Worm (Caenorhabditis elegans) whole organism, young adult: Measurements from ENCODE around the gene R105.5.

Experiments
- F57C9.4 ChIP-seq: sonication (generic microtip); optimal IDR thresholded peaks from 2 replicates; lab custom pipeline; 2017; ENCODE audit warnings: mild to moderate bottlenecking, missing genetic modification characterization, missing compliant biosample characterization
- Y79H2A.3 ChIP-seq: fragments of 200-800 bp; sonication (Bioruptor generic); conservative IDR thresholded peaks from 2 replicates; pipeline ENCODE4 v1.3.6; 2022; ENCODE audit warnings: missing genetic modification reagents, missing genetic modification characterization, missing compliant biosample characterization
- ceh-27 ChIP-seq: fragments of 200-800 bp; sonication (Bioruptor generic); optimal IDR thresholded peaks from 2 replicates; lab custom pipeline; 2018; ENCODE audit warnings: mild to moderate bottlenecking, missing genetic modification characterization, moderate library complexity, missing compliant biosample characterization
- dpff-1 ChIP-seq: sonication (generic microtip); optimal IDR thresholded peaks from 2 replicates; lab custom pipeline; 2017; ENCODE audit warnings: mild to moderate bottlenecking, missing genetic modification characterization, missing compliant biosample characterization
- dpl-1 ChIP-seq: fragments of 150-350 bp; optimal IDR thresholded peaks from 2 replicates; lab custom pipeline; 2014; ENCODE audit warnings: missing biosample characterization, missing genetic modification reagents, missing genetic modification characterization
- fkh-3 ChIP-seq: sonication (generic microtip); optimal IDR thresholded peaks from 2 replicates; lab custom pipeline; 2016; ENCODE audit warnings: mild to moderate bottlenecking, missing genetic modification characterization, missing compliant biosample characterization
- pha-4 ChIP-seq: fragments of 150-350 bp; sonication (generic microtip); optimal IDR thresholded peaks from 2 replicates; lab custom pipeline; 2014; ENCODE audit warnings: missing biosample characterization, missing genetic modification reagents, missing genetic modification characterization
- xnd-1 ChIP-seq: sonication (generic microtip); optimal IDR thresholded peaks from 2 replicates; lab custom pipeline; 2016; ENCODE audit warnings: missing genotype, missing genetic modification reagents, missing genetic modification characterization, missing compliant biosample characterization
- ztf-28 ChIP-seq: fragments of 200-800 bp; sonication (Bioruptor generic); IDR thresholded peaks from 2 replicates; pipeline ENCODE4 v1.3.6; 2022; ENCODE audit warnings: missing genetic modification reagents, missing genetic modification characterization, missing compliant biosample characterization

- TF ChIP-seq pha-4 (no peak), ceh-27 (GFP tag; lab: Kevin White, UChicago) (no peak), dpl-1 (GFP tag; lab: Kevin White, UChicago) (no peak), dpff-1 (tag; lab: Kevin White, UChicago) (no peak), xnd-1 (tag; lab: Kevin White, UChicago) (peak; percentile 96), ztf-28 (GFP tag; lab: Robert Waterston, UW) (no peak), F57C9.4 (no peak), Y79H2A.3 (GFP tag; lab: Robert Waterston, UW) (no peak), fkh-3 (tag; lab: Kevin White, UChicago) (no peak)
Observed at ce11 chrIV:4653708-4654107, 17.6 kb downstream of the R105.5 start.
